Fruit fly (Drosophila melanogaster): Measurements from ENCODE around the gene CG4565.

The CG4565 gene

dm6 chr3R:10852232-10852774, at the start of gene CG4565 (continued):
- TF ChIP-seq pfk (GFP tag; optimal IDR thresholded peaks at IDR 0.05) (no peak), Sox100B (GFP tag; optimal IDR thresholded peaks at IDR 0.05) (no peak), emc (GFP tag; optimal IDR thresholded peaks at IDR 0.05) (no peak), CG6854 (GFP tag; optimal IDR thresholded peaks at IDR 0.05) (no peak), Atf-2 (GFP tag; optimal IDR thresholded peaks at IDR 0.05) (no peak), CG9727 (GFP tag; optimal IDR thresholded peaks at IDR 0.05) (no peak), Hmr (GFP tag; optimal IDR thresholded peaks at IDR 0.05) (peak; percentile 31), sim (GFP tag; IDR thresholded peaks at IDR 0.05) (no peak), Hr3 (GFP tag; optimal IDR thresholded peaks at IDR 0.05) (no peak), schlank (tag; optimal IDR thresholded peaks at IDR 0.05) (no peak), Drgx (GFP tag; IDR thresholded peaks at IDR 0.05) (no peak), Doc2 (GFP tag; IDR thresholded peaks at IDR 0.05) (no peak), CG13894 (tag; optimal IDR thresholded peaks at IDR 0.05) (no peak), CG8944 (GFP tag; optimal IDR thresholded peaks at IDR 0.05) (no peak), Dip3 (GFP tag; optimal IDR thresholded peaks at IDR 0.05) (no peak), toy (GFP tag; IDR thresholded peaks at IDR 0.05) (no peak), CG31224 (GFP tag; IDR thresholded peaks at IDR 0.05) (peak; percentile 99), CG12071 (GFP tag; optimal IDR thresholded peaks at IDR 0.05) (no peak), CG8089 (GFP tag; optimal IDR thresholded peaks at IDR 0.05) (no peak), Nf-YA (GFP tag; IDR thresholded peaks at IDR 0.05) (no peak), klu (GFP tag; IDR thresholded peaks at IDR 0.05) (no peak), unc-4 (GFP tag; IDR thresholded peaks at IDR 0.05; ENCODE audit: partially characterized antibody) (peak; percentile 42; the same call in 1 of the 2 replicates), CG9215 (GFP tag; IDR thresholded peaks at IDR 0.05) (no peak), CG9932 (GFP tag; IDR thresholded peaks at IDR 0.05) (no peak), grn (GFP tag; optimal IDR thresholded peaks at IDR 0.05) (peak; percentile 62), CG13123 (GFP tag; optimal IDR thresholded peaks at IDR 0.05) (no peak), CG2875 (GFP tag; optimal IDR thresholded peaks at IDR 0.05) (no peak), CG15011 (GFP tag; optimal IDR thresholded peaks at IDR 0.05) (no peak), CG7372 (GFP tag; IDR thresholded peaks at IDR 0.05) (no peak), dmrt11E (tag; optimal IDR thresholded peaks at IDR 0.05) (no peak), dimm (GFP tag; IDR thresholded peaks at IDR 0.05) (no peak), fd3F (GFP tag; optimal IDR thresholded peaks at IDR 0.05) (no peak), CG2120 (GFP tag; optimal IDR thresholded peaks at IDR 0.05) (no peak), lilli (GFP tag; optimal IDR thresholded peaks at IDR 0.05) (no peak), Sry-δ (GFP tag; optimal IDR thresholded peaks at IDR 0.05) (peak; percentile 54), onecut (GFP tag; IDR thresholded peaks at IDR 0.05) (peak; percentile 96), lbe (GFP tag; optimal IDR thresholded peaks at IDR 0.05) (no peak), CG9437 (GFP tag; optimal IDR thresholded peaks at IDR 0.05) (no peak), CG3281 (GFP tag; optimal IDR thresholded peaks at IDR 0.05) (peak; percentile 8), Hand (GFP tag; optimal IDR thresholded peaks at IDR 0.05) (no peak), C15 (GFP tag; IDR thresholded peaks at IDR 0.05) (no peak), mld (GFP tag; IDR thresholded peaks at IDR 0.05; ENCODE audit: partially characterized antibody) (0 out of 3 replicates have a peak, but pooled peaks have one; percentile 21), chm (GFP tag; IDR thresholded peaks at IDR 0.05) (peak; percentile 53; the same call in 1 of the 2 replicates), nom (GFP tag; optimal IDR thresholded peaks at IDR 0.05) (peak; percentile 9), Doc3 (GFP tag; IDR thresholded peaks at IDR 0.05; ENCODE audit: partially characterized antibody) (no peak; the same call in 2 of the 3 replicates), bab2 (GFP tag; optimal IDR thresholded peaks at IDR 0.05) (no peak), CG18262 (tag; optimal IDR thresholded peaks at IDR 0.05) (no peak), pros (GFP tag; optimal IDR thresholded peaks at IDR 0.05) (peak; percentile 13), Pdp1 (GFP tag; optimal IDR thresholded peaks at IDR 0.05) (peak in 1 of 2 experiments; percentile 82), CG16815 (GFP tag; optimal IDR thresholded peaks at IDR 0.05) (no peak), Bdp1 (GFP tag; optimal IDR thresholded peaks at IDR 0.05) (no peak)

Data from whole organism, embryonic.